Worm (Caenorhabditis elegans) whole organism, young adult: ENCODE results near the gene gldi-7.

Source experiments
- B0336.3 ChIP-seq: fragments of 200-800 bp; sonication (Bioruptor generic); IDR thresholded peaks from 2 replicates; pipeline ENCODE4 v1.3.6; 2022; ENCODE audit warnings: missing genetic modification characterization, missing compliant biosample characterization
- T26A5.8 ChIP-seq: sonication (generic microtip); optimal IDR thresholded peaks from 2 replicates; lab custom pipeline; 2016; ENCODE audit warnings: missing genetic modification characterization, missing compliant biosample characterization
- Y67H2A.10 ChIP-seq: fragments of 200-800 bp; sonication (Bioruptor generic); conservative IDR thresholded peaks from 2 replicates; pipeline ENCODE4 v1.3.6; 2022; ENCODE audit warnings: missing genetic modification reagents, missing genetic modification characterization, missing compliant biosample characterization
- Y79H2A.3 ChIP-seq: fragments of 200-800 bp; sonication (Bioruptor generic); conservative IDR thresholded peaks from 2 replicates; pipeline ENCODE4 v1.3.6; 2022; ENCODE audit warnings: missing genetic modification reagents, missing genetic modification characterization, missing compliant biosample characterization
- gei-17 ChIP-seq: fragments of 200-800 bp; sonication (Bioruptor generic); optimal IDR thresholded peaks from 2 replicates; lab custom pipeline; 2018; ENCODE audit warnings: mild to moderate bottlenecking, missing genetic modification characterization, missing compliant biosample characterization
- hmg-20 ChIP-seq: fragments of 200-800 bp; sonication (Bioruptor generic); IDR thresholded peaks from 2 replicates; pipeline ENCODE4 v1.3.6; 2022; ENCODE audit warnings: missing genetic modification reagents, missing genetic modification characterization, missing compliant biosample characterization
- lir-1 ChIP-seq: fragments of 200-800 bp; sonication (Bioruptor generic); conservative IDR thresholded peaks from 2 replicates; pipeline ENCODE4 v1.3.6; 2022; ENCODE audit warnings: missing genetic modification reagents, missing genetic modification characterization, missing compliant biosample characterization
- snpc-4 ChIP-seq, 5 experiments: fragments of 150-350 bp in 1 of 5; sonication (generic microtip) in 4 of 5; optimal IDR thresholded peaks; 2 replicates each; lab custom pipeline; 2014 to 2018; ENCODE audit warnings: missing genetic modification characterization in 5 of 5, missing biosample characterization in 3 of 5, antibody characterized with exemption in 2 of 5, mild to moderate bottlenecking in 2 of 5, missing compliant biosample characterization in 2 of 5, missing genotype in 2 of 5, moderate library complexity in 2 of 5, missing genetic modification reagents in 1 of 5
- ztf-3 ChIP-seq: fragments of 200-800 bp; sonication (Bioruptor generic); optimal IDR thresholded peaks from 2 replicates; lab custom pipeline; 2018; ENCODE audit warnings: mild to moderate bottlenecking, missing genetic modification characterization, missing compliant biosample characterization

ce11 chrII:8518210-8518609 lies 12.8 kb downstream of the gldi-7 start, which contains the start of gene T13H5.8:
- TF ChIP-seq hmg-20 (GFP tag; lab: Robert Waterston, UW) (no peak), Y79H2A.3 (GFP tag; lab: Robert Waterston, UW) (no peak), T26A5.8 (tag; lab: Kevin White, UChicago) (no peak), Y67H2A.10 (GFP tag; lab: Robert Waterston, UW) (no peak), ztf-3 (GFP tag; lab: Kevin White, UChicago) (no peak), lir-1 (GFP tag; lab: Robert Waterston, UW) (no peak), gei-17 (GFP tag; lab: Kevin White, UChicago) (no peak), snpc-4 (GFP tag; optimal IDR thresholded peaks at IDR 0.05; lab: Kevin White, UChicago) (no peak), snpc-4 (tag; optimal IDR thresholded peaks at IDR 0.05; lab: Kevin White, UChicago) (no peak), B0336.3 (GFP tag; lab: Robert Waterston, UW) (no peak)
